Fruit fly (Drosophila melanogaster) whole organism, embryonic: ENCODE data around the gene Lmpt.

ENCODE experiments used
- Antp ChIP-seq: fragments of 200-800 bp; sonication (Bioruptor generic); optimal IDR thresholded peaks from 3 replicates; lab custom pipeline; 2016; ENCODE audit warnings: missing biosample characterization, missing genetic modification characterization
- CG10431 ChIP-seq: fragments of 200-800 bp; sonication (Bioruptor generic); optimal IDR thresholded peaks from 3 replicates; lab custom pipeline; 2018; ENCODE audit warnings: missing biosample characterization, mild to moderate bottlenecking, missing genetic modification characterization
- CG12942 ChIP-seq: fragments of 200-800 bp; sonication (Bioruptor generic); optimal IDR thresholded peaks from 3 replicates; lab custom pipeline; 2016; ENCODE audit warnings: missing biosample characterization, missing genetic modification characterization
- CG14710 ChIP-seq: fragments of 200-800 bp; sonication (Bioruptor generic); optimal IDR thresholded peaks from 3 replicates; lab custom pipeline; 2019; ENCODE audit warnings: missing biosample characterization, mild to moderate bottlenecking, missing genetic modification characterization, moderate library complexity
- CG16779 ChIP-seq: fragments of 200-800 bp; sonication (Bioruptor generic); IDR thresholded peaks from 2 replicates; pipeline ENCODE4 v1.3.6; 2022; ENCODE audit warnings: missing biosample characterization, missing genetic modification characterization
- CG2116 ChIP-seq: fragments of 200-800 bp; sonication (Bioruptor generic); optimal IDR thresholded peaks from 3 replicates; lab custom pipeline; 2018; ENCODE audit warnings: missing biosample characterization, mild to moderate bottlenecking, missing genetic modification characterization
- CG32532 ChIP-seq: fragments of 200-800 bp; sonication (Bioruptor generic); IDR thresholded peaks from 2 replicates; pipeline ENCODE4 v1.3.6; 2022; ENCODE audit warnings: missing biosample characterization, missing genetic modification characterization
- CG33557 ChIP-seq: fragments of 200-800 bp; sonication (Bioruptor generic); optimal IDR thresholded peaks from 2 replicates; lab custom pipeline; 2019; ENCODE audit warnings: missing biosample characterization, mild to moderate bottlenecking, missing genetic modification characterization, moderate library complexity
- CG34376 ChIP-seq: fragments of 200-800 bp; sonication (Bioruptor generic); optimal IDR thresholded peaks from 2 replicates; lab custom pipeline; 2018; ENCODE audit warnings: missing biosample characterization, mild to moderate bottlenecking, missing genetic modification characterization
- CG6689 ChIP-seq: fragments of 200-800 bp; sonication (Bioruptor generic); IDR thresholded peaks from 2 replicates; pipeline ENCODE4 v1.3.6; 2022; ENCODE audit warnings: missing biosample characterization, missing genetic modification characterization
- CG6791 ChIP-seq: fragments of 200-800 bp; sonication (Bioruptor generic); IDR thresholded peaks from 3 replicates; pipeline ENCODE4 v1.3.6; 2022; ENCODE audit warnings: missing biosample characterization, missing genetic modification characterization; ENCODE audit not compliant: partially characterized antibody
- CG6854 ChIP-seq: fragments of 200-800 bp; sonication (Bioruptor generic); optimal IDR thresholded peaks from 3 replicates; lab custom pipeline; 2017; ENCODE audit warnings: missing biosample characterization, mild to moderate bottlenecking, missing genetic modification characterization
- CG7963 ChIP-seq: fragments of 200-800 bp; sonication (Bioruptor generic); IDR thresholded peaks from 3 replicates; pipeline ENCODE4 v1.3.6; 2022; ENCODE audit warnings: missing biosample characterization, missing genetic modification characterization; ENCODE audit not compliant: partially characterized antibody
- Dbx ChIP-seq: fragments of 200-800 bp; sonication (Bioruptor generic); IDR thresholded peaks from 3 replicates; pipeline ENCODE4 v1.3.6; 2022; ENCODE audit warnings: missing biosample characterization, missing genetic modification characterization
- Fer1 ChIP-seq: fragments of 200-800 bp; sonication (Bioruptor generic); optimal IDR thresholded peaks from 2 replicates; lab custom pipeline; 2017; ENCODE audit warnings: missing biosample characterization, mild to moderate bottlenecking, missing genetic modification characterization
- Fer2 ChIP-seq: fragments of 200-800 bp; sonication (Bioruptor generic); optimal IDR thresholded peaks from 2 replicates; lab custom pipeline; 2018; ENCODE audit warnings: missing biosample characterization, mild to moderate bottlenecking, missing genetic modification characterization, moderate library complexity
- GATAe ChIP-seq: fragments of 200-800 bp; sonication (Bioruptor generic); conservative IDR thresholded peaks from 2 replicates; pipeline ENCODE4 v1.3.6; 2022; ENCODE audit warnings: missing biosample characterization, missing genetic modification characterization
- Gsc ChIP-seq: fragments of 200-800 bp; sonication (Bioruptor generic); IDR thresholded peaks from 2 replicates; pipeline ENCODE4 v1.3.6; 2022; ENCODE audit warnings: missing biosample characterization, missing genetic modification characterization
- HHEX ChIP-seq: fragments of 200-800 bp; sonication (Bioruptor generic); optimal IDR thresholded peaks from 3 replicates; lab custom pipeline; 2017; ENCODE audit warnings: missing biosample characterization, mild to moderate bottlenecking, missing genetic modification characterization, missing genetic modification reagents
- Max ChIP-seq: fragments of 200-800 bp; sonication (Bioruptor generic); optimal IDR thresholded peaks from 2 replicates; lab custom pipeline; 2016; ENCODE audit warnings: missing biosample characterization, mild to moderate bottlenecking, missing genetic modification characterization
- Oaz ChIP-seq: fragments of 200-800 bp; sonication (Bioruptor generic); IDR thresholded peaks from 2 replicates; pipeline ENCODE4 v1.3.6; 2022; ENCODE audit warnings: missing biosample characterization, missing genetic modification characterization
- Rx ChIP-seq: fragments of 200-800 bp; sonication (Bioruptor generic); IDR thresholded peaks from 2 replicates; pipeline ENCODE4 v1.3.6; 2022; ENCODE audit warnings: missing biosample characterization, missing genetic modification characterization
- Sin3A ChIP-seq: fragments of >200 bp; optimal IDR thresholded peaks from 2 replicates; lab custom pipeline; 2018
- ac ChIP-seq: fragments of 200-800 bp; sonication (Bioruptor generic); optimal IDR thresholded peaks from 3 replicates; lab custom pipeline; 2017; ENCODE audit warnings: missing biosample characterization, mild to moderate bottlenecking, missing genetic modification characterization
- amos ChIP-seq: fragments of 200-800 bp; sonication (Bioruptor generic); IDR thresholded peaks from 2 replicates; pipeline ENCODE4 v1.3.6; 2022; ENCODE audit warnings: missing biosample characterization, missing genetic modification characterization; ENCODE audit not compliant: partially characterized antibody
- ara ChIP-seq: fragments of 200-800 bp; sonication (Bioruptor generic); IDR thresholded peaks from 2 replicates; pipeline ENCODE4 v1.3.6; 2022; ENCODE audit warnings: missing biosample characterization, missing genetic modification characterization
- ash1 ChIP-seq: fragments of 200-800 bp; sonication (Bioruptor generic); optimal IDR thresholded peaks from 2 replicates; lab custom pipeline; 2018; ENCODE audit warnings: missing biosample characterization, mild to moderate bottlenecking, missing genetic modification characterization
- ato ChIP-seq: fragments of 200-800 bp; sonication (Bioruptor generic); IDR thresholded peaks from 2 replicates; pipeline ENCODE4 v1.3.6; 2022; ENCODE audit warnings: missing biosample characterization, missing genetic modification characterization; ENCODE audit not compliant: partially characterized antibody
- az2 ChIP-seq: fragments of 200-800 bp; sonication (Bioruptor generic); optimal IDR thresholded peaks from 3 replicates; lab custom pipeline; 2016; ENCODE audit warnings: missing biosample characterization, missing genetic modification characterization
- dm ChIP-seq: fragments of 200-800 bp; sonication (Bioruptor generic); optimal IDR thresholded peaks from 3 replicates; lab custom pipeline; 2016; ENCODE audit warnings: missing biosample characterization, missing genetic modification characterization
- en ChIP-seq: fragments of 200-800 bp; sonication (Bioruptor generic); optimal IDR thresholded peaks from 2 replicates; lab custom pipeline; 2016; ENCODE audit warnings: missing biosample characterization, missing genetic modification characterization
- exex ChIP-seq: fragments of 200-800 bp; sonication (Bioruptor generic); optimal IDR thresholded peaks from 4 replicates; lab custom pipeline; 2018; ENCODE audit warnings: missing biosample characterization, mild to moderate bottlenecking, missing genetic modification characterization, moderate library complexity
- eyg ChIP-seq: fragments of 200-800 bp; sonication (Bioruptor generic); optimal IDR thresholded peaks from 3 replicates; lab custom pipeline; 2016; ENCODE audit warnings: missing biosample characterization, missing genetic modification characterization
- fd102C ChIP-seq: fragments of 200-800 bp; sonication (Bioruptor generic); optimal IDR thresholded peaks from 2 replicates; lab custom pipeline; 2018; ENCODE audit warnings: missing biosample characterization, mild to moderate bottlenecking, missing genetic modification characterization, moderate library complexity
- hb ChIP-seq: fragments of 200-800 bp; sonication (Bioruptor generic); IDR thresholded peaks from 3 replicates; pipeline ENCODE4 v1.3.6; 2022; ENCODE audit warnings: missing biosample characterization, missing genetic modification characterization; ENCODE audit not compliant: partially characterized antibody
- maf-S ChIP-seq: fragments of 200-800 bp; sonication (Bioruptor generic); optimal IDR thresholded peaks from 2 replicates; lab custom pipeline; 2016; ENCODE audit warnings: missing biosample characterization, missing genetic modification characterization
- odd ChIP-seq: fragments of 200-800 bp; sonication (Bioruptor generic); optimal IDR thresholded peaks from 2 replicates; lab custom pipeline; 2017; ENCODE audit warnings: missing biosample characterization, mild to moderate bottlenecking, missing genetic modification characterization
- p53 ChIP-seq: fragments of 200-800 bp; sonication (Bioruptor generic); optimal IDR thresholded peaks from 2 replicates; lab custom pipeline; 2016; ENCODE audit warnings: missing biosample characterization, missing genetic modification characterization
- pan ChIP-seq, 4 experiments: fragments of >200 bp in 3 of 4; fragments of 200-800 bp in 1 of 4; sonication (Bioruptor generic) in 1 of 4; optimal IDR thresholded peaks in 3 of 4; IDR thresholded peaks in 1 of 4; 2 replicates each; pipeline versions ENCODE4 v1.3.6 to Lab custom; 2017 to 2022; ENCODE audit warnings: missing biosample characterization in 2 of 4, missing genetic modification characterization in 2 of 4, mixed read lengths in 1 of 4
- pfk ChIP-seq: fragments of 200-800 bp; sonication (Bioruptor generic); optimal IDR thresholded peaks from 2 replicates; lab custom pipeline; 2018; ENCODE audit warnings: missing biosample characterization, mild to moderate bottlenecking, missing genetic modification characterization, moderate library complexity
- sisA ChIP-seq: fragments of 200-800 bp; sonication (Bioruptor generic); IDR thresholded peaks from 2 replicates; pipeline ENCODE4 v1.3.6; 2022; ENCODE audit warnings: missing biosample characterization, missing genetic modification characterization
- slbo ChIP-seq: fragments of 200-800 bp; sonication (Bioruptor generic); IDR thresholded peaks from 2 replicates; pipeline ENCODE4 v1.3.6; 2022; ENCODE audit warnings: missing biosample characterization, missing genetic modification characterization
- stc ChIP-seq: fragments of 200-800 bp; sonication (Bioruptor generic); IDR thresholded peaks from 2 replicates; pipeline ENCODE4 v1.3.6; 2022; ENCODE audit warnings: missing biosample characterization, missing genetic modification characterization
- stwl ChIP-seq: fragments of 200-800 bp; sonication (Bioruptor generic); optimal IDR thresholded peaks from 3 replicates; lab custom pipeline; 2018; ENCODE audit warnings: missing biosample characterization, mild to moderate bottlenecking, missing genetic modification characterization, moderate library complexity
- tio ChIP-seq: fragments of 200-800 bp; sonication (Bioruptor generic); optimal IDR thresholded peaks from 2 replicates; lab custom pipeline; 2017; ENCODE audit warnings: missing biosample characterization, missing genetic modification characterization, inconsistent platforms
- tx ChIP-seq: fragments of 200-800 bp; sonication (Bioruptor generic); optimal IDR thresholded peaks from 2 replicates; lab custom pipeline; 2016; ENCODE audit warnings: missing biosample characterization, missing genetic modification characterization
- vfl ChIP-seq: fragments of 200-800 bp; sonication (Bioruptor generic); optimal IDR thresholded peaks from 2 replicates; lab custom pipeline; 2016; ENCODE audit warnings: missing biosample characterization, missing genetic modification characterization
- vnd ChIP-seq: fragments of 200-800 bp; sonication (Bioruptor generic); IDR thresholded peaks from 3 replicates; pipeline ENCODE4 v1.3.6; 2022; ENCODE audit warnings: missing biosample characterization, missing genetic modification characterization; ENCODE audit not compliant: partially characterized antibody
- zen ChIP-seq: fragments of 200-800 bp; sonication (Bioruptor generic); optimal IDR thresholded peaks from 3 replicates; lab custom pipeline; 2018; ENCODE audit warnings: missing biosample characterization, mild to moderate bottlenecking, missing genetic modification characterization, moderate library complexity
- zfh2 ChIP-seq: fragments of 200-800 bp; sonication (Bioruptor generic); optimal IDR thresholded peaks from 2 replicates; lab custom pipeline; 2016; ENCODE audit warnings: missing biosample characterization, missing genetic modification characterization

Gene Lmpt

DNA sequence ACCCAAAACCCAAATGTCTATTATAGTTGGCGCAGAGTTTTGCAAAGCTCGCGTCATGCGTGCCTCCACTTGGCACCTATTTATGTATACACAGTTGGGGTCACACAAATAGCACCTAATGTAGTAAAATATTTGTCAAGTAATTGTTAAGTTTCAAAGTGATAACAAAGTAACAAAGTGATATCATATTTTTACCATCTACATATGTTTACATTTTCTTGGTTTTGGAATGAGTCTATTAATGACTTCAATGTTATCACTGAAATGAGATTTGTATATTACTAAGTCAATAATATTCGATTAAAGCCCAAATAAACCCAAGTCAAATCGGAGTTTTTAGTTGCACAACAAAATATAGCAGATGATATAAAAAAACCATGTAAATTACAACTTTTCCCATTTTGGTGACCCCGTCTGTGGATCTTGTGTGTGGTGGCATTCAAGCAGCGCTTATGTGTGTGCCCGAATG, 7.4 kb downstream of the Lmpt start:
- TF ChIP-seq Rx (peak; percentile 37; the same call in 1 of the 2 replicates), ara (peak; percentile 28; the same call in 1 of the 2 replicates), zen (peak; percentile 30), CG6689 (peak; percentile 73), tio (peak; percentile 75), Gsc (no peak), az2 (GFP tag; lab: Kevin White, UChicago) (peak; percentile 63), CG6854 (GFP tag; lab: Kevin White, UChicago) (peak; percentile 72), en (peak; percentile 41), tx (peak; percentile 46), CG6791 (GFP tag; lab: Robert Waterston, UW) (no peak), vfl (GFP tag; lab: Kevin White, UChicago) (peak; percentile 48), Oaz (0 out of 2 replicates have a peak, but pooled peaks have one; percentile 24), p53 (GFP tag; lab: Kevin White, UChicago) (no peak), CG14710 (peak; percentile 34), pfk (GFP tag; lab: Kevin White, UChicago) (no peak), CG33557 (GFP tag; lab: Kevin White, UChicago) (peak; percentile 38), fd102C (no peak), Fer2 (peak; percentile 41), maf-S (GFP tag; lab: Kevin White, UChicago) (peak; percentile 52), CG32532 (peak; percentile 54; the same call in 1 of the 2 replicates), vnd (GFP tag; lab: Robert Waterston, UW) (no peak), amos (GFP tag; lab: Robert Waterston, UW) (no peak), CG10431 (no peak), zfh2 (peak; percentile 56), exex (peak; percentile 24), CG7963 (GFP tag; lab: Robert Waterston, UW) (no peak), ato (GFP tag; lab: Robert Waterston, UW) (no peak), Max (GFP tag; lab: Kevin White, UChicago) (peak; percentile 57), stwl (tag; lab: Kevin White, UChicago) (no peak), CG34376 (GFP tag; lab: Kevin White, UChicago) (peak; percentile 31), eyg (GFP tag; lab: Kevin White, UChicago) (peak; percentile 53), pan (optimal IDR thresholded peaks at IDR 0.05; lab: Kevin White, UChicago) (no peak), pan (GFP tag; optimal IDR thresholded peaks at IDR 0.05 in 1 of 2, IDR thresholded peaks at IDR 0.05 in 1 of 2) (peak in 1 of 2 experiments; percentile 27), Sin3A (no peak), stc (GFP tag; lab: Robert Waterston, UW) (peak; percentile 53; the same call in 1 of the 2 replicates), odd (GFP tag; lab: Kevin White, UChicago) (peak; percentile 76), CG12942 (GFP tag; lab: Kevin White, UChicago) (peak; percentile 38), hb (no peak), CG2116 (GFP tag; lab: Kevin White, UChicago) (peak; percentile 11), slbo (no peak; the same call in none of the 2 replicates), sisA (peak; percentile 31; the same call in 1 of the 2 replicates), GATAe (GFP tag; lab: Robert Waterston, UW) (no peak), Fer1 (GFP tag; lab: Kevin White, UChicago) (peak; percentile 84), dm (peak; percentile 26), Antp (GFP tag; lab: Kevin White, UChicago) (peak; percentile 57), HHEX (GFP tag; lab: Kevin White, UChicago) (peak; percentile 76), ash1 (no peak), ac (GFP tag; lab: Kevin White, UChicago) (no peak), Dbx (GFP tag; lab: Robert Waterston, UW) (peak; percentile 48; the same call in 1 of the 3 replicates), CG16779 (GFP tag; lab: Robert Waterston, UW) (no peak)
